Worm (Caenorhabditis elegans) whole organism, L3 larva: ENCODE data around the gene T25E4.2.

Source experiments
- ZK546.5 ChIP-seq: sonication (generic microtip); optimal IDR thresholded peaks from 2 replicates; lab custom pipeline; 2017; ENCODE audit warnings: missing biosample characterization, missing genetic modification characterization
- aly-2 ChIP-seq: fragments of 150-350 bp; optimal IDR thresholded peaks from 2 replicates; lab custom pipeline; 2014; ENCODE audit warnings: missing biosample characterization, missing genetic modification characterization
- ceh-28 ChIP-seq: fragments of 150-350 bp; optimal IDR thresholded peaks from 2 replicates; lab custom pipeline; 2014; ENCODE audit warnings: missing biosample characterization, missing genetic modification reagents, missing genetic modification characterization
- ceh-82 ChIP-seq: fragments of 150-350 bp; optimal IDR thresholded peaks from 2 replicates; lab custom pipeline; 2014; ENCODE audit warnings: missing biosample characterization, missing genetic modification characterization
- elt-1 ChIP-seq: fragments of 150-350 bp; optimal IDR thresholded peaks from 2 replicates; lab custom pipeline; 2014; ENCODE audit warnings: missing biosample characterization, missing genetic modification characterization
- nhr-12 ChIP-seq: fragments of 150-350 bp; optimal IDR thresholded peaks from 2 replicates; lab custom pipeline; 2014; ENCODE audit warnings: missing biosample characterization, missing genetic modification characterization
- nhr-23 ChIP-seq: fragments of 150-350 bp; optimal IDR thresholded peaks from 2 replicates; lab custom pipeline; 2014; ENCODE audit warnings: missing biosample characterization, missing genetic modification reagents, missing genetic modification characterization
- nhr-77 ChIP-seq: fragments of 150-350 bp; optimal IDR thresholded peaks from 2 replicates; lab custom pipeline; 2014; ENCODE audit warnings: missing biosample characterization, missing genetic modification characterization
- pha-4 ChIP-seq: fragments of 150-350 bp; optimal IDR thresholded peaks from 2 replicates; lab custom pipeline; 2014; ENCODE audit warnings: missing biosample characterization, missing genetic modification reagents, missing genetic modification characterization
- sea-2 ChIP-seq: fragments of 150-350 bp; sonication (generic microtip); optimal IDR thresholded peaks from 4 replicates; lab custom pipeline; 2014; ENCODE audit warnings: missing biosample characterization, missing genetic modification reagents, missing genetic modification characterization
- skn-1 ChIP-seq: fragments of 150-350 bp; optimal IDR thresholded peaks from 2 replicates; lab custom pipeline; 2014; ENCODE audit warnings: missing biosample characterization, missing genetic modification characterization
- zag-1 ChIP-seq: fragments of 150-350 bp; optimal IDR thresholded peaks from 2 replicates; lab custom pipeline; 2014; ENCODE audit warnings: missing biosample characterization, missing genetic modification characterization
- ztf-11 ChIP-seq: fragments of 150-350 bp; optimal IDR thresholded peaks from 2 replicates; lab custom pipeline; 2014; ENCODE audit warnings: missing biosample characterization, missing genetic modification characterization

ce11 chrII:5577060-5577459 lies 5.1 kb downstream of the T25E4.2 start:
- no peak for TF ChIP-seq ZK546.5 (tag; lab: Kevin White, UChicago)
- TF ChIP-seq zag-1 (tag; lab: Kevin White, UChicago) = no peak
- TF ChIP-seq nhr-12 = no peak
- no peak for TF ChIP-seq nhr-23 (tag; lab: Kevin White, UChicago)
- no peak for TF ChIP-seq aly-2 (tag; lab: Kevin White, UChicago)
- no peak for TF ChIP-seq ceh-82 (tag; lab: Kevin White, UChicago)
- TF ChIP-seq ztf-11 (tag; lab: Kevin White, UChicago) = no peak
- TF ChIP-seq nhr-77 (tag; lab: Kevin White, UChicago) = no peak
- no peak for TF ChIP-seq elt-1 (tag; lab: Kevin White, UChicago)
- TF ChIP-seq skn-1 = no peak
- TF ChIP-seq sea-2 (GFP tag; lab: Kevin White, UChicago) = no peak
- TF ChIP-seq ceh-28 = no peak
- TF ChIP-seq pha-4 (tag; lab: Kevin White, UChicago) = peak; percentile 34
